Fruit fly (Drosophila melanogaster): ENCODE measurements around the gene Dlc90F.

Dlc90F gene

DNA sequence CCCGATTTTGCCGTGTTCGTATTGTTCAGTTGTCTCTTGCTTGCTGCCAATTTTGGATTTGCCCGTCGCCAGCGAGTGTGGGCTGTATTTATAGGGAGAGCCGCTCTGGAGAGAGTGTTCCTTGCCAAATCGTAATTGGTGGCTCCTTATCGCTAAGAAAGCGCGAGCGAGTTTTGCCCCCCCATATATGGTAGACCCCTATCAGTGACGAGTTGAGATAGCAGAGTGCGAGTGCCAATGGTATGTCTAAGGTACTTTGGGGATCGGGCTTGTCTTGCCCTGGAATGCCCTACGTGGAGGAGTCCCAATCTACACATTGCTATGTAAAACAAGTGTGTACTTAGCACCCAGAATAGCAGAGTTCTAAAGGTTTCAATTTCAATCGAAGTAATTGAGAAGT lies 19.5 kb upstream of the Dlc90F start, which contains the start of gene CG7142:
TSS of gene CG7142 (minus strand) at position 29 of the 400 bp plus-strand sequence.
- TF ChIP-seq CG6854 (GFP tag; optimal IDR thresholded peaks at IDR 0.05) = no peak
- TF ChIP-seq CG6276 (GFP tag; optimal IDR thresholded peaks at IDR 0.05) = no peak
- no peak for TF ChIP-seq pdm3 (GFP tag; optimal IDR thresholded peaks at IDR 0.05)
- no peak for TF ChIP-seq CG11762 (GFP tag; optimal IDR thresholded peaks at IDR 0.05; ENCODE audit: insufficient read depth)
- no peak for TF ChIP-seq Eip78C (GFP tag)
- no peak for TF ChIP-seq CG3919 (GFP tag; optimal IDR thresholded peaks at IDR 0.05)
- TF ChIP-seq CG6792 (GFP tag; optimal IDR thresholded peaks at IDR 0.05) = no peak
- TF ChIP-seq lz (GFP tag; optimal IDR thresholded peaks at IDR 0.05) = no peak
- TF ChIP-seq Sox102F (GFP tag; optimal IDR thresholded peaks at IDR 0.05) = no peak
- TF ChIP-seq fkh (GFP tag; optimal IDR thresholded peaks at IDR 0.05) = no peak
- TF ChIP-seq CG4318 (GFP tag; optimal IDR thresholded peaks at IDR 0.05) = no peak
- no peak for TF ChIP-seq CG1621 (tag; optimal IDR thresholded peaks at IDR 0.05)
- no peak for TF ChIP-seq dac (GFP tag; optimal IDR thresholded peaks at IDR 0.05)
- TF ChIP-seq Hr4 (GFP tag; optimal IDR thresholded peaks at IDR 0.05) = no peak
- TF ChIP-seq cyc (GFP tag; optimal IDR thresholded peaks at IDR 0.05) = no peak
- no peak for TF ChIP-seq Smox (GFP tag; optimal IDR thresholded peaks at IDR 0.05)
- TF ChIP-seq Eip93F (GFP tag; optimal IDR thresholded peaks at IDR 0.05) = peak; percentile 24
- TF ChIP-seq Ets96B (tag; optimal IDR thresholded peaks at IDR 0.05) = no peak
- TF ChIP-seq salr (GFP tag; optimal IDR thresholded peaks at IDR 0.05) = no peak
- no peak for TF ChIP-seq Sox15 (GFP tag; optimal IDR thresholded peaks at IDR 0.05)
- TF ChIP-seq CG6808 (GFP tag; optimal IDR thresholded peaks at IDR 0.05) = no peak
- no peak for TF ChIP-seq Sox14 (GFP tag; optimal IDR thresholded peaks at IDR 0.05)
- no peak for TF ChIP-seq CG10631 (GFP tag; optimal IDR thresholded peaks at IDR 0.05)
- no peak for TF ChIP-seq CG11902 (GFP tag; optimal IDR thresholded peaks at IDR 0.05)
- TF ChIP-seq CG6163 (GFP tag; IDR thresholded peaks at IDR 0.05) = no peak
- TF ChIP-seq eg (GFP tag; IDR thresholded peaks at IDR 0.05) = no peak
- no peak for TF ChIP-seq OdsH (GFP tag; optimal IDR thresholded peaks at IDR 0.05)
- TF ChIP-seq vri (GFP tag; optimal IDR thresholded peaks at IDR 0.05) = peak; percentile 72
- TF ChIP-seq ss (GFP tag; optimal IDR thresholded peaks at IDR 0.05) = no peak
- no peak for TF ChIP-seq dsx (GFP tag; optimal IDR thresholded peaks at IDR 0.05; ENCODE audit: poor library complexity, severe bottlenecking)
- peak; percentile 36 for TF ChIP-seq esn (GFP tag; optimal IDR thresholded peaks at IDR 0.05)
- TF ChIP-seq CG8632 (GFP tag; optimal IDR thresholded peaks at IDR 0.05) = no peak
- no peak for TF ChIP-seq CG10669 (GFP tag; optimal IDR thresholded peaks at IDR 0.05)
- TF ChIP-seq Met (GFP tag; optimal IDR thresholded peaks at IDR 0.05) = no peak
- TF ChIP-seq svp (GFP tag) = peak; percentile 94
- no peak for TF ChIP-seq Hr39 (GFP tag; optimal IDR thresholded peaks at IDR 0.05)
- peak; percentile 25 for TF ChIP-seq CG31627 (GFP tag; optimal IDR thresholded peaks at IDR 0.05)

DNA sequence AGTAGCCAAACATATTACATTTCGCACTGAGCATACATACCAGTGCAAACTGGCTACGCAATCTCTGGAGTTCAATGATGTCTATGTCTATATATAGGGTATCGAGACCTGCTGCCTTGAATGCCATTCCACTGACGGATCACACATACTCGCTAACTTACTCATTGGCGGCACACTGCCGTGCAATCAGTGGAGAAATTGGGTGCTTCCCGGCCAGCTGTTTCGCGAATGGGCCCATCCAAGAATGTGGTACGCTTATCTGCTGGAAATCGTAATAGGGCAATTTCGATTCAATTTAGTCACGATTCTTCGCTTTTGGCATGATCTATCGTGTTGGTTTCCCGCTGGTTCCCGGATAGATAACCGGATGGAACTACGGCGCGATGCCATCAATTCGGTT lies 18.9 kb upstream of the Dlc90F start:
- no peak for TF ChIP-seq Sox14 (GFP tag; optimal IDR thresholded peaks at IDR 0.05)
- no peak for TF ChIP-seq Gug (GFP tag; IDR thresholded peaks at IDR 0.05)
- TF ChIP-seq CG11294 (GFP tag; IDR thresholded peaks at IDR 0.05) = no peak
- TF ChIP-seq Sox102F (GFP tag; optimal IDR thresholded peaks at IDR 0.05) = no peak
- no peak for TF ChIP-seq eg (GFP tag; IDR thresholded peaks at IDR 0.05)
- no peak for TF ChIP-seq dsx (GFP tag; optimal IDR thresholded peaks at IDR 0.05; ENCODE audit: poor library complexity, severe bottlenecking)
- TF ChIP-seq Eip75B (GFP tag; optimal IDR thresholded peaks at IDR 0.05) = no peak
- no peak for TF ChIP-seq spab (GFP tag; optimal IDR thresholded peaks at IDR 0.05)
- no peak for TF ChIP-seq CG10631 (GFP tag; optimal IDR thresholded peaks at IDR 0.05)
- TF ChIP-seq CG3032 (tag; optimal IDR thresholded peaks at IDR 0.05) = no peak
- TF ChIP-seq lz (GFP tag; optimal IDR thresholded peaks at IDR 0.05) = no peak
